Fruit fly (Drosophila melanogaster) whole organism, embryonic: ENCODE results near the gene CG34429.

ENCODE experiments used
- Atf6 ChIP-seq: fragments of 200-800 bp; sonication (Bioruptor generic); IDR thresholded peaks from 2 replicates; pipeline ENCODE4 v1.3.6; 2022; ENCODE audit warnings: missing biosample characterization, missing genetic modification characterization
- Bdp1 ChIP-seq: fragments of 200-800 bp; sonication (Bioruptor generic); optimal IDR thresholded peaks from 3 replicates; lab custom pipeline; 2016; ENCODE audit warnings: missing biosample characterization, missing genetic modification characterization
- Bteb2 ChIP-seq: fragments of 200-800 bp; sonication (Bioruptor generic); optimal IDR thresholded peaks from 2 replicates; lab custom pipeline; 2016; ENCODE audit warnings: missing biosample characterization, missing genetic modification characterization
- CG11504 ChIP-seq: fragments of 200-800 bp; sonication (Bioruptor generic); optimal IDR thresholded peaks from 3 replicates; lab custom pipeline; 2019; ENCODE audit warnings: missing biosample characterization, mild to moderate bottlenecking, missing genetic modification characterization, moderate library complexity
- CG11560 ChIP-seq: fragments of 200-800 bp; sonication (Bioruptor generic); IDR thresholded peaks from 3 replicates; pipeline ENCODE4 v1.3.6; 2022; ENCODE audit warnings: missing biosample characterization, missing genetic modification characterization
- CG12299 ChIP-seq: fragments of 200-800 bp; sonication (Bioruptor generic); optimal IDR thresholded peaks from 2 replicates; lab custom pipeline; 2018; ENCODE audit warnings: missing biosample characterization, mild to moderate bottlenecking, missing genetic modification characterization
- CG12391 ChIP-seq: fragments of 200-800 bp; sonication (Bioruptor generic); optimal IDR thresholded peaks from 3 replicates; lab custom pipeline; 2018; ENCODE audit warnings: missing biosample characterization, mild to moderate bottlenecking, missing genetic modification characterization, moderate library complexity
- CG17186 ChIP-seq: fragments of 200-800 bp; sonication (Bioruptor generic); optimal IDR thresholded peaks from 3 replicates; lab custom pipeline; 2017; ENCODE audit warnings: missing biosample characterization, missing genetic modification reagents, missing genetic modification characterization
- CG1792 ChIP-seq: fragments of 200-800 bp; sonication (Bioruptor generic); optimal IDR thresholded peaks from 2 replicates; lab custom pipeline; 2016; ENCODE audit warnings: missing biosample characterization, missing genetic modification characterization
- CG18476 ChIP-seq: fragments of 200-800 bp; sonication (Bioruptor generic); optimal IDR thresholded peaks from 2 replicates; lab custom pipeline; 2016; ENCODE audit warnings: missing biosample characterization, mild to moderate bottlenecking, missing genetic modification characterization
- CG2120 ChIP-seq: fragments of 200-800 bp; sonication (Bioruptor generic); optimal IDR thresholded peaks from 3 replicates; lab custom pipeline; 2016; ENCODE audit warnings: missing biosample characterization, missing genetic modification characterization
- CG31388 ChIP-seq: fragments of 200-800 bp; sonication (Bioruptor generic); optimal IDR thresholded peaks from 2 replicates; lab custom pipeline; 2016; ENCODE audit warnings: missing biosample characterization, missing genetic modification characterization
- CG34376 ChIP-seq: fragments of 200-800 bp; sonication (Bioruptor generic); optimal IDR thresholded peaks from 2 replicates; lab custom pipeline; 2018; ENCODE audit warnings: missing biosample characterization, mild to moderate bottlenecking, missing genetic modification characterization
- CG4617 ChIP-seq: fragments of 200-800 bp; sonication (Bioruptor generic); optimal IDR thresholded peaks from 3 replicates; lab custom pipeline; 2016; ENCODE audit warnings: missing biosample characterization, missing genetic modification characterization, borderline replicate concordance
- CG7372 ChIP-seq: fragments of 200-800 bp; sonication (Bioruptor generic); IDR thresholded peaks from 2 replicates; pipeline ENCODE4 v1.3.6; 2022; ENCODE audit warnings: missing biosample characterization, missing genetic modification characterization
- CG9437 ChIP-seq: fragments of 200-800 bp; sonication (Bioruptor generic); optimal IDR thresholded peaks from 2 replicates; lab custom pipeline; 2018; ENCODE audit warnings: missing biosample characterization, mild to moderate bottlenecking, missing genetic modification characterization
- CG9817 ChIP-seq: fragments of 200-800 bp; sonication (Bioruptor generic); optimal IDR thresholded peaks from 2 replicates; lab custom pipeline; 2018; ENCODE audit warnings: missing biosample characterization, mild to moderate bottlenecking, missing genetic modification characterization, moderate library complexity
- CG9876 ChIP-seq: fragments of 200-800 bp; sonication (Bioruptor generic); optimal IDR thresholded peaks from 2 replicates; lab custom pipeline; 2016; ENCODE audit warnings: missing biosample characterization, missing genetic modification characterization
- CG9932 ChIP-seq: fragments of 200-800 bp; sonication (Bioruptor generic); IDR thresholded peaks from 2 replicates; pipeline ENCODE4 v1.3.6; 2022; ENCODE audit warnings: missing biosample characterization, missing genetic modification characterization
- Chrac-16 ChIP-seq: fragments of 200-800 bp; sonication (Bioruptor generic); optimal IDR thresholded peaks from 3 replicates; lab custom pipeline; 2016; ENCODE audit warnings: missing biosample characterization, missing genetic modification characterization
- Dad ChIP-seq: fragments of 200-800 bp; sonication (Bioruptor generic); optimal IDR thresholded peaks from 3 replicates; lab custom pipeline; 2016; ENCODE audit warnings: missing biosample characterization, missing genetic modification characterization
- Dek ChIP-seq: fragments of 200-800 bp; sonication (Bioruptor generic); optimal IDR thresholded peaks from 3 replicates; lab custom pipeline; 2019; ENCODE audit warnings: missing biosample characterization, mild to moderate bottlenecking, missing genetic modification characterization, moderate library complexity
- Elba2 ChIP-seq: fragments of 200-800 bp; sonication (Bioruptor generic); optimal IDR thresholded peaks from 3 replicates; lab custom pipeline; 2016; ENCODE audit warnings: missing biosample characterization, missing genetic modification characterization
- Hr51 ChIP-seq, 2 experiments: fragments of 200-800 bp; sonication (Bioruptor generic); optimal IDR thresholded peaks; 2 replicates in 1 of 2; 3 replicates in 1 of 2; lab custom pipeline; 2016 to 2018; ENCODE audit warnings: missing biosample characterization in 2 of 2, missing genetic modification characterization in 2 of 2, mild to moderate bottlenecking in 1 of 2, moderate library complexity in 1 of 2
- Hr78 ChIP-seq, 2 experiments: fragments of 200-800 bp in 1 of 2; fragments of >200 bp in 1 of 2; sonication (Bioruptor generic) in 1 of 2; optimal IDR thresholded peaks; 2 replicates each; lab custom pipeline; 2017 to 2019; ENCODE audit warnings: missing biosample characterization in 2 of 2, missing genetic modification characterization in 2 of 2, mild to moderate bottlenecking in 1 of 2, moderate library complexity in 1 of 2
- Mes4 ChIP-seq: fragments of 200-800 bp; sonication (Bioruptor generic); optimal IDR thresholded peaks from 2 replicates; lab custom pipeline; 2016; ENCODE audit warnings: missing biosample characterization, missing genetic modification characterization
- Mrtf ChIP-seq: fragments of 200-800 bp; sonication (Bioruptor generic); IDR thresholded peaks from 3 replicates; pipeline ENCODE4 v1.3.6; 2022; ENCODE audit warnings: missing biosample characterization, missing genetic modification characterization
- NFAT ChIP-seq: fragments of 200-800 bp; sonication (Bioruptor generic); IDR thresholded peaks from 2 replicates; pipeline ENCODE4 v1.3.6; 2022; ENCODE audit warnings: missing biosample characterization, missing genetic modification characterization
- Sin3A ChIP-seq: fragments of >200 bp; optimal IDR thresholded peaks from 2 replicates; lab custom pipeline; 2018
- TFAM ChIP-seq: fragments of 200-800 bp; sonication (Bioruptor generic); optimal IDR thresholded peaks from 2 replicates; lab custom pipeline; 2017; ENCODE audit warnings: missing biosample characterization, missing genetic modification characterization, inconsistent platforms
- bigmax ChIP-seq: fragments of 200-800 bp; sonication (Bioruptor generic); optimal IDR thresholded peaks from 2 replicates; lab custom pipeline; 2018; ENCODE audit warnings: missing biosample characterization, mild to moderate bottlenecking, missing genetic modification characterization
- chif ChIP-seq, 2 experiments: fragments of 200-800 bp; sonication (Bioruptor generic); optimal IDR thresholded peaks; 3 replicates each; lab custom pipeline; 2016; ENCODE audit warnings: missing biosample characterization in 2 of 2, missing genetic modification characterization in 2 of 2
- danr ChIP-seq: fragments of 200-800 bp; sonication (Bioruptor generic); IDR thresholded peaks from 2 replicates; pipeline ENCODE4 v1.3.6; 2022; ENCODE audit warnings: missing biosample characterization, missing genetic modification characterization
- fd102C ChIP-seq: fragments of 200-800 bp; sonication (Bioruptor generic); optimal IDR thresholded peaks from 2 replicates; lab custom pipeline; 2018; ENCODE audit warnings: missing biosample characterization, mild to moderate bottlenecking, missing genetic modification characterization, moderate library complexity
- grn ChIP-seq: fragments of 200-800 bp; sonication (Bioruptor generic); optimal IDR thresholded peaks from 3 replicates; lab custom pipeline; 2017; ENCODE audit warnings: missing biosample characterization, missing genetic modification characterization
- her ChIP-seq: fragments of 200-800 bp; sonication (Bioruptor generic); optimal IDR thresholded peaks from 2 replicates; lab custom pipeline; 2016; ENCODE audit warnings: missing biosample characterization, missing genetic modification characterization
- klu ChIP-seq: fragments of 200-800 bp; sonication (Bioruptor generic); IDR thresholded peaks from 2 replicates; pipeline ENCODE4 v1.3.6; 2022; ENCODE audit warnings: missing biosample characterization, missing genetic modification characterization
- lbe ChIP-seq: fragments of 200-800 bp; sonication (Bioruptor generic); optimal IDR thresholded peaks from 2 replicates; lab custom pipeline; 2016; ENCODE audit warnings: missing biosample characterization, mild to moderate bottlenecking, missing genetic modification characterization
- lmd ChIP-seq: fragments of 200-800 bp; sonication (Bioruptor generic); IDR thresholded peaks from 2 replicates; pipeline ENCODE4 v1.3.6; 2022; ENCODE audit warnings: missing biosample characterization, missing genetic modification characterization
- nau ChIP-seq: fragments of 200-800 bp; sonication (Bioruptor generic); optimal IDR thresholded peaks from 3 replicates; lab custom pipeline; 2017; ENCODE audit warnings: missing biosample characterization, mild to moderate bottlenecking, missing genetic modification characterization, missing genetic modification reagents
- nerfin-1 ChIP-seq: fragments of 200-800 bp; sonication (Bioruptor generic); optimal IDR thresholded peaks from 3 replicates; lab custom pipeline; 2019; ENCODE audit warnings: missing biosample characterization, mild to moderate bottlenecking, missing genetic modification characterization, moderate library complexity
- pb ChIP-seq: fragments of 200-800 bp; sonication (Bioruptor generic); optimal IDR thresholded peaks from 3 replicates; lab custom pipeline; 2016; ENCODE audit warnings: missing biosample characterization, missing genetic modification characterization
- pfk ChIP-seq: fragments of 200-800 bp; sonication (Bioruptor generic); optimal IDR thresholded peaks from 2 replicates; lab custom pipeline; 2018; ENCODE audit warnings: missing biosample characterization, mild to moderate bottlenecking, missing genetic modification characterization, moderate library complexity
- pnt ChIP-seq: fragments of 200-800 bp; sonication (Bioruptor generic); optimal IDR thresholded peaks from 3 replicates; lab custom pipeline; 2016; ENCODE audit warnings: missing biosample characterization, missing genetic modification characterization
- run ChIP-seq: fragments of 200-800 bp; sonication (Bioruptor generic); optimal IDR thresholded peaks from 3 replicates; lab custom pipeline; 2018; ENCODE audit warnings: missing biosample characterization, mild to moderate bottlenecking, missing genetic modification characterization
- slbo ChIP-seq: fragments of 200-800 bp; sonication (Bioruptor generic); IDR thresholded peaks from 2 replicates; pipeline ENCODE4 v1.3.6; 2022; ENCODE audit warnings: missing biosample characterization, missing genetic modification characterization
- sob ChIP-seq: fragments of 200-800 bp; sonication (Bioruptor generic); IDR thresholded peaks from 2 replicates; pipeline ENCODE4 v1.3.6; 2022; ENCODE audit warnings: missing biosample characterization, missing genetic modification characterization
- stwl ChIP-seq: fragments of 200-800 bp; sonication (Bioruptor generic); optimal IDR thresholded peaks from 3 replicates; lab custom pipeline; 2018; ENCODE audit warnings: missing biosample characterization, mild to moderate bottlenecking, missing genetic modification characterization, moderate library complexity
- unpg ChIP-seq: fragments of 200-800 bp; sonication (Bioruptor generic); optimal IDR thresholded peaks from 3 replicates; lab custom pipeline; 2018; ENCODE audit warnings: missing biosample characterization, mild to moderate bottlenecking, missing genetic modification characterization, moderate library complexity
- vvl ChIP-seq: fragments of 200-800 bp; sonication (Bioruptor generic); IDR thresholded peaks from 2 replicates; pipeline ENCODE4 v1.3.6; 2022; ENCODE audit warnings: missing biosample characterization, missing genetic modification characterization

Gene CG34429

dm6 chr3L:13032085-13032914, 30.5 kb upstream of the CG34429 start (continued):
- no peak for TF ChIP-seq CG4617 (GFP tag; lab: Kevin White, UChicago)
- no peak for TF ChIP-seq nau (GFP tag; lab: Kevin White, UChicago)
- no peak for TF ChIP-seq danr (GFP tag; lab: Robert Waterston, UW)
- no peak for TF ChIP-seq pnt (GFP tag; lab: Kevin White, UChicago)
- peak; percentile 44; the same call in 1 of the 2 replicates for TF ChIP-seq vvl
- TF ChIP-seq CG9876: no peak
- peak; percentile 40 for TF ChIP-seq CG9437 (GFP tag; lab: Kevin White, UChicago)
- no peak for TF ChIP-seq chif (GFP tag; optimal IDR thresholded peaks at IDR 0.05; lab: Kevin White, UChicago)
- no peak for TF ChIP-seq klu
- TF ChIP-seq CG7372 (GFP tag; lab: Robert Waterston, UW): no peak
- TF ChIP-seq TFAM (GFP tag; lab: Kevin White, UChicago): no peak
- no peak for TF ChIP-seq Hr51 (GFP tag; optimal IDR thresholded peaks at IDR 0.05; lab: Kevin White, UChicago)
- TF ChIP-seq CG9932: 0 out of 2 replicates have a peak, but pooled peaks have one; percentile 5
- no peak for TF ChIP-seq Atf6 (GFP tag; lab: Robert Waterston, UW)
- TF ChIP-seq CG12391 (tag; lab: Kevin White, UChicago): peak; percentile 53
- TF ChIP-seq fd102C (GFP tag; lab: Kevin White, UChicago): no peak
- TF ChIP-seq CG18476: no peak
- TF ChIP-seq Chrac-16 (GFP tag; lab: Kevin White, UChicago): peak; percentile 6
- TF ChIP-seq Bteb2: no peak
- no peak for TF ChIP-seq CG31388
- TF ChIP-seq pfk (GFP tag; lab: Kevin White, UChicago): no peak
- no peak for TF ChIP-seq Dek (tag; lab: Kevin White, UChicago)
- no peak for TF ChIP-seq Sin3A (lab: Kevin White, UChicago)
- peak; percentile 39 for TF ChIP-seq CG11504
- TF ChIP-seq Bdp1 (GFP tag; lab: Kevin White, UChicago): no peak
- TF ChIP-seq slbo: no peak
- TF ChIP-seq Mrtf (GFP tag; lab: Robert Waterston, UW): no peak
- no peak for TF ChIP-seq CG9817 (tag; lab: Kevin White, UChicago)
- no peak for TF ChIP-seq CG11560 (tag; lab: Robert Waterston, UW)
- TF ChIP-seq pb (GFP tag; lab: Kevin White, UChicago): no peak
- TF ChIP-seq CG1792 (GFP tag; lab: Kevin White, UChicago): no peak
- TF ChIP-seq lmd (GFP tag; lab: Robert Waterston, UW): no peak
- no peak for TF ChIP-seq her (GFP tag; lab: Kevin White, UChicago)
- TF ChIP-seq CG12299 (tag; lab: Kevin White, UChicago): no peak
- no peak for TF ChIP-seq nerfin-1
- no peak for TF ChIP-seq unpg
- TF ChIP-seq grn (GFP tag; lab: Kevin White, UChicago): no peak
- no peak for TF ChIP-seq run (tag; lab: Kevin White, UChicago)
- TF ChIP-seq Hr78 (GFP tag; optimal IDR thresholded peaks at IDR 0.05; lab: Kevin White, UChicago): no peak
- no peak for TF ChIP-seq CG2120
- no peak for TF ChIP-seq CG34376 (GFP tag; lab: Kevin White, UChicago)
- TF ChIP-seq lbe (GFP tag; lab: Kevin White, UChicago): no peak
- no peak for TF ChIP-seq bigmax (GFP tag; lab: Kevin White, UChicago)
- TF ChIP-seq NFAT (GFP tag; lab: Robert Waterston, UW): peak; percentile 31; the same call in 1 of the 2 replicates
- TF ChIP-seq Mes4: no peak
- no peak for TF ChIP-seq sob (GFP tag; lab: Robert Waterston, UW)
- TF ChIP-seq Elba2: no peak
- TF ChIP-seq CG17186: no peak
- peak; percentile 42 for TF ChIP-seq stwl (tag; lab: Kevin White, UChicago)
- no peak for TF ChIP-seq Dad (GFP tag; lab: Kevin White, UChicago)
